Worm (Caenorhabditis elegans) whole organism, mixed stage, embryonic: Measurements from ENCODE around the gene kel-1.

Source experiments
- bed-3 ChIP-seq: fragments of 200-800 bp; sonication (Bioruptor generic); optimal IDR thresholded peaks from 3 replicates; lab custom pipeline; 2018; ENCODE audit warnings: mild to moderate bottlenecking, missing genetic modification characterization, moderate library complexity, missing compliant biosample characterization
- blmp-1 ChIP-seq: fragments of 150-350 bp; optimal IDR thresholded peaks from 2 replicates; lab custom pipeline; 2014; ENCODE audit warnings: missing biosample characterization, missing genetic modification characterization
- ceh-39 ChIP-seq: fragments of 150-350 bp; optimal IDR thresholded peaks from 2 replicates; lab custom pipeline; 2014; ENCODE audit warnings: missing biosample characterization, missing genetic modification characterization
- ceh-43 ChIP-seq: fragments of 200-800 bp; sonication (Bioruptor generic); optimal IDR thresholded peaks from 2 replicates; lab custom pipeline; 2018; ENCODE audit warnings: mild to moderate bottlenecking, missing genetic modification characterization, moderate library complexity, missing compliant biosample characterization
- ceh-83 ChIP-seq: fragments of 200-800 bp; sonication (Bioruptor generic); optimal IDR thresholded peaks from 2 replicates; lab custom pipeline; 2018; ENCODE audit warnings: mild to moderate bottlenecking, missing genetic modification characterization, missing compliant biosample characterization
- ces-1 ChIP-seq: fragments of 150-350 bp; optimal IDR thresholded peaks from 2 replicates; lab custom pipeline; 2014; ENCODE audit warnings: missing biosample characterization, missing genetic modification reagents, missing genetic modification characterization
- cnd-1 ChIP-seq: fragments of 200-800 bp; sonication (Bioruptor generic); optimal IDR thresholded peaks from 2 replicates; lab custom pipeline; 2018; ENCODE audit warnings: mild to moderate bottlenecking, missing genetic modification characterization, missing compliant biosample characterization
- drap-1 ChIP-seq: fragments of 200-800 bp; sonication (Bioruptor generic); optimal IDR thresholded peaks from 3 replicates; lab custom pipeline; 2018; ENCODE audit warnings: mild to moderate bottlenecking, missing genetic modification characterization, missing compliant biosample characterization
- elt-1 ChIP-seq: sonication (generic microtip); optimal IDR thresholded peaks from 2 replicates; lab custom pipeline; 2017; ENCODE audit warnings: missing genetic modification characterization, mild to moderate bottlenecking, missing compliant biosample characterization, antibody characterized with exemption, moderate library complexity, borderline replicate concordance; ENCODE audit not compliant: insufficient read depth
- flh-1 ChIP-seq: fragments of 200-800 bp; sonication (Bioruptor generic); optimal IDR thresholded peaks from 2 replicates; lab custom pipeline; 2018; ENCODE audit warnings: mild to moderate bottlenecking, missing genetic modification characterization, moderate library complexity, missing compliant biosample characterization
- ham-2 ChIP-seq: fragments of 200-800 bp; sonication (Bioruptor generic); optimal IDR thresholded peaks from 2 replicates; lab custom pipeline; 2018; ENCODE audit warnings: mild to moderate bottlenecking, missing genetic modification characterization, missing compliant biosample characterization
- hlh-1 ChIP-seq: fragments of 150-350 bp; optimal IDR thresholded peaks from 2 replicates; lab custom pipeline; 2014; ENCODE audit warnings: missing biosample characterization, missing genetic modification reagents, missing genetic modification characterization
- lin-13 ChIP-seq: fragments of 150-350 bp; optimal IDR thresholded peaks from 2 replicates; lab custom pipeline; 2014; ENCODE audit warnings: missing biosample characterization, missing genetic modification characterization
- lsy-2 ChIP-seq: fragments of 150-350 bp; optimal IDR thresholded peaks from 2 replicates; lab custom pipeline; 2014; ENCODE audit warnings: missing biosample characterization, missing genetic modification characterization
- mab-5 ChIP-seq: fragments of 150-350 bp; optimal IDR thresholded peaks from 2 replicates; lab custom pipeline; 2014; ENCODE audit warnings: missing biosample characterization, missing genetic modification characterization
- mep-1 ChIP-seq: fragments of 150-350 bp; optimal IDR thresholded peaks from 2 replicates; lab custom pipeline; 2017; ENCODE audit warnings: missing biosample characterization, missing genetic modification reagents, missing genetic modification characterization, inconsistent platforms
- mls-2 ChIP-seq: sonication (generic microtip); optimal IDR thresholded peaks from 2 replicates; lab custom pipeline; 2016; ENCODE audit warnings: mild to moderate bottlenecking, missing genetic modification characterization, moderate library complexity, missing compliant biosample characterization
- nhr-12 ChIP-seq: fragments of 150-350 bp; optimal IDR thresholded peaks from 2 replicates; lab custom pipeline; 2014; ENCODE audit warnings: missing biosample characterization, missing genetic modification characterization
- nhr-2 ChIP-seq: fragments of 150-350 bp; optimal IDR thresholded peaks from 2 replicates; lab custom pipeline; 2014; ENCODE audit warnings: missing biosample characterization, missing genetic modification characterization
- nhr-76 ChIP-seq: sonication (generic microtip); optimal IDR thresholded peaks from 2 replicates; lab custom pipeline; 2017; ENCODE audit warnings: missing biosample characterization, missing genetic modification characterization
- pha-4 ChIP-seq: fragments of 150-350 bp; optimal IDR thresholded peaks from 2 replicates; lab custom pipeline; 2018; ENCODE audit warnings: missing biosample characterization, missing genetic modification reagents, missing genetic modification characterization
- snpc-4 ChIP-seq: fragments of 150-350 bp; optimal IDR thresholded peaks from 2 replicates; lab custom pipeline; 2014; ENCODE audit warnings: missing biosample characterization, missing genetic modification characterization
- sptf-1 ChIP-seq: sonication (generic microtip); optimal IDR thresholded peaks from 2 replicates; lab custom pipeline; 2017; ENCODE audit warnings: mild to moderate bottlenecking, missing genetic modification characterization, moderate library complexity, missing compliant biosample characterization
- unc-120 ChIP-seq: sonication (generic microtip); optimal IDR thresholded peaks from 2 replicates; lab custom pipeline; 2017; ENCODE audit warnings: missing genetic modification characterization, missing compliant biosample characterization; ENCODE audit not compliant: poor library complexity, severe bottlenecking
- unc-39 ChIP-seq: fragments of 150-350 bp; optimal IDR thresholded peaks from 2 replicates; lab custom pipeline; 2014; ENCODE audit warnings: missing biosample characterization, missing genetic modification characterization
- unc-62 ChIP-seq: fragments of 150-350 bp; optimal IDR thresholded peaks from 2 replicates; lab custom pipeline; 2014; ENCODE audit warnings: missing biosample characterization, missing genetic modification reagents, missing genetic modification characterization
- zip-8 ChIP-seq: fragments of 150-350 bp; optimal IDR thresholded peaks from 2 replicates; lab custom pipeline; 2014; ENCODE audit warnings: missing biosample characterization, missing genetic modification characterization
- ztf-11 ChIP-seq: fragments of 150-350 bp; optimal IDR thresholded peaks from 2 replicates; lab custom pipeline; 2014; ENCODE audit warnings: missing biosample characterization, missing genetic modification characterization

kel-1 gene

ce11 chrII:11658854-11659253 is 29.9 kb upstream of the kel-1 start:
- TF ChIP-seq nhr-12, result no peak
- no peak for TF ChIP-seq ceh-39 (tag; lab: Kevin White, UChicago)
- TF ChIP-seq sptf-1 (tag; lab: Kevin White, UChicago), result no peak
- TF ChIP-seq flh-1 (GFP tag; lab: Kevin White, UChicago), result no peak
- no peak for TF ChIP-seq mep-1
- TF ChIP-seq pha-4, result no peak
- no peak for TF ChIP-seq mab-5 (tag; lab: Kevin White, UChicago)
- TF ChIP-seq ceh-83 (GFP tag; lab: Kevin White, UChicago), result no peak
- no peak for TF ChIP-seq unc-39 (tag; lab: Kevin White, UChicago)
- TF ChIP-seq nhr-76 (tag; lab: Kevin White, UChicago), result no peak
- no peak for TF ChIP-seq hlh-1 (tag; lab: Kevin White, UChicago)
- no peak for TF ChIP-seq ceh-43 (GFP tag; lab: Kevin White, UChicago)
- TF ChIP-seq drap-1 (GFP tag; lab: Kevin White, UChicago), result no peak
- no peak for TF ChIP-seq elt-1 (tag; lab: Kevin White, UChicago)
- no peak for TF ChIP-seq ham-2 (GFP tag; lab: Kevin White, UChicago)
- TF ChIP-seq nhr-2 (tag; lab: Kevin White, UChicago), result no peak

DNA sequence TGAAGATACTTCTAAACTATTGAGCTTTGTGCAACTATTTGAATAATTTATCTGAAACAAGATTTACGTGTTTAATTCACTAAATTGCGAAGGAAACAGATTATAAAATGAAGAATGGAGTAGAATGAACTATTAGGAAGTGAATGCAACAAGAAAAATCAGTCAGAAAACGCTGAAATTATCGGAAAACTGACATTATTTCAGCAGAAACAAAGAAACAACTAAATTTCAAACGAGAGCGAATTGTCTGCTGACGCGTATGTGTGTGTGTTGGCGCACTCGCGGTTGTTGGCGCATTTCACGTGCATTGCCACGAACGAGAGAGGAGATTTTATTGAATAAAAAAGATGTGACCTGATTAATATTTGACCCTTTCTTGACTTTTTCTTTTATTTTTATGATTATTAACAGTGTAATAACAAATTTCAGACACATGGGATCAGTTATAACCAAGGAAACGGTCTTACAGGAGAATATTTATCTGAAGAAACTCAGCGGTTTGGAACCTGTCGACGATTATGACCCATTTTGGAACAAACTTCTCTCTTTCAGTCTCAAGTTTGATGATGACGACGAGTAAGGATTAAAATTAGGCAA is 12.8 kb upstream of the kel-1 start, which contains the start of the genes trr-1 and C47D12.2:
trr-1 (minus strand) TSS at position 51 of the 597 bp plus-strand sequence.
C47D12.2 (plus strand) TSS at position 430 of the 597 bp plus-strand sequence.
- TF ChIP-seq mls-2 (tag; lab: Kevin White, UChicago) (no peak), lin-13 (tag; lab: Kevin White, UChicago) (peak; percentile 72), pha-4 (peak; percentile 49)

DNA sequence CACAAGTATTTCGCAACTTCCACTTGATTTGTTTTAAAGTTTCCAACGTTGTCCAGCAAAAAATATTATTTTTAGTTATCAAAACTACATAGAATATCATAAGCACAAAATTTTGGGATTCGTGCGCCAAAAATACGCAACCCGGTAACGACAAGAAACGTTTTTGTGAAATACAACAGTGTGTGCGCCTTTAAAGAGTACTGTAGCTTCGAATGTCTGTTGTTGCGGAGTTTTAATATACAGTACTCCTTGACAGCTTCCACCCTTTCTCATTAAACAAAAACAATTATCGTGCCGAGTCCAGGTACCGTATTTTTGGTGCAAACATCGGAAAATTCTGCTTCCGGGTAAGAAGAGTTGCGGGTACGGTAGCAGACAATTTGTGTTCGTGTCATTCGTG is 8.5 kb upstream of the kel-1 start:
- TF ChIP-seq unc-62 (GFP tag; lab: Kevin White, UChicago) (no peak), nhr-12 (no peak), mep-1 (no peak), bed-3 (no peak), cnd-1 (tag; lab: Kevin White, UChicago) (no peak), lsy-2 (tag; lab: Kevin White, UChicago) (no peak), ham-2 (GFP tag; lab: Kevin White, UChicago) (no peak), blmp-1 (tag; lab: Kevin White, UChicago) (no peak), ceh-39 (tag; lab: Kevin White, UChicago) (no peak), elt-1 (tag; lab: Kevin White, UChicago) (no peak), ces-1 (GFP tag; lab: Kevin White, UChicago) (no peak)
- TF ChIP-seq, all 35 proteins: peak for 0

DNA sequence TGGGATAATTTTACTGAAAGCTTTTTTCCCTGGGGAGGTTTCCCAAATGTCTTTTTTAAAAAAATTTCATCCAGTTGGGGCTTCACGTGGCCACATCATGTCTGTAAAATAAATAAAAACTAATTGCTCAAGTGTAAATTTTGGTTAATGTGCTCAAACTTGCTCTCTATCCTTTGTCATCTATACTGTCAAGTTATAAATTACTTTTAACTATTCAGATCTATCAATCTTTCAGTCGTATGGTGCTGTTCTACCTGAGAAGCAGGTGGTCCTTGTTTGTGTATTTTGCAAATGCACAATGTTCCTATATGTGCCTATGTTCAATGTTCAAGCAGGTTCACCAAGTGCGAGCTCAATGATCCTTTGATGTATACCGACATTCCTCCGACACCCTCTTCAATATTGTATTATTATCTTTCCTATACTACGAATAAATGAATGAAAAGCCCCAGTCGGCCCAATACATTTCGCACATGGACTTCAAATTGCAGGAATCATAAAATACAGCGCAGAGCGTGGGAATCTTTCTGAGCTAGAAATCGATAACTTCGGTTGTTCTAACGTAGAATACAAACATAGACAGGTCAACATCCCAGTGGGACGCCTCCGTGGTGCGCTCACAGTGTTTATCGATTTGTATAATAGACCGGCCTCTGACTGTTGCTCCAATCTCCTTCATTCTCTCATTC is 7.5 kb upstream of the kel-1 start, which contains the start of the genes sfxn-1.4 and C47D12.4:
sfxn-1.4 (minus strand) TSS at position 101 of the 689 bp plus-strand sequence.
C47D12.4 (plus strand) TSS at position 639 of the 689 bp plus-strand sequence.
- no peak for TF ChIP-seq ceh-83 (GFP tag; lab: Kevin White, UChicago)
- no peak for TF ChIP-seq cnd-1 (tag; lab: Kevin White, UChicago)
- no peak for TF ChIP-seq zip-8
- no peak for TF ChIP-seq ztf-11 (tag; lab: Kevin White, UChicago)
- TF ChIP-seq ceh-39 (tag; lab: Kevin White, UChicago), result peak; percentile 1
- TF ChIP-seq snpc-4 (tag; lab: Kevin White, UChicago), result no peak
- TF ChIP-seq hlh-1 (tag; lab: Kevin White, UChicago), result no peak
- no peak for TF ChIP-seq unc-39 (tag; lab: Kevin White, UChicago)

DNA sequence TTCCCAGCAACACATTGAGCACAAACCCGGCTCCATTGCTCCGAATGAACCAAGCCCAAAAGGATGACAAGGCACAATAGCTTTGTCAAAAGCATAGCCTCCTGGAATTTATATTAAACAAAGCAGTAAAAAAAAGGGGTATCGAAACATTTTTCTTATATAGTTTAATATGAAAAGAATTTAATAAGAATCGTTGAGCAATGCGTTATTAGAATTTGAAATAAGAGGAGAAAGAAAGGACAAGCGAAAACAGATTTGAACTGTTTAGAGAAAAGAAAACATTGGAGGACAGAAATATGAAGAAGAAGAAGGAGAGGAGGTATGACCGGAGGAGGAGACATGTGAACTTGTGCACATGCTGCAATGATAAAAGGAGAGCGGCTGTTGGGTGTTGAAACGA is 3.6 kb upstream of the kel-1 start, which contains the start of gene C47D12.5:
C47D12.5 (minus strand) TSS at position 101 of the 400 bp plus-strand sequence.
- no peak for TF ChIP-seq mls-2 (tag; lab: Kevin White, UChicago)
- no peak for TF ChIP-seq nhr-76 (tag; lab: Kevin White, UChicago)
- no peak for TF ChIP-seq unc-120 (tag; lab: Kevin White, UChicago)
- no peak for TF ChIP-seq ceh-83 (GFP tag; lab: Kevin White, UChicago)
- TF ChIP-seq nhr-12, result no peak
- no peak for TF ChIP-seq elt-1 (tag; lab: Kevin White, UChicago)
- no peak for TF ChIP-seq drap-1 (GFP tag; lab: Kevin White, UChicago)
- no peak for TF ChIP-seq lsy-2 (tag; lab: Kevin White, UChicago)
